Worm (Caenorhabditis elegans) whole organism, early embryonic: Measurements from ENCODE around the gene C06A6.2.

Experiments used
- ama-1 ChIP-seq: fragments of 150-350 bp; optimal IDR thresholded peaks from 2 replicates; lab custom pipeline; 2014
- sea-1 ChIP-seq: fragments of 200-800 bp; sonication (Bioruptor generic); conservative IDR thresholded peaks from 2 replicates; pipeline ENCODE4 v1.3.6; 2022; ENCODE audit warnings: missing genetic modification characterization, missing compliant biosample characterization
- tbx-11 ChIP-seq: fragments of 200-800 bp; sonication (Bioruptor generic); IDR thresholded peaks from 2 replicates; pipeline ENCODE4 v1.3.6; 2022; ENCODE audit warnings: missing genetic modification characterization, missing compliant biosample characterization

ce11 chrIV:7881166-7881565, 34.7 kb downstream of the C06A6.2 start:
- TF ChIP-seq ama-1: no peak
- no peak for TF ChIP-seq tbx-11 (GFP tag; lab: Robert Waterston, UW)
- TF ChIP-seq sea-1 (GFP tag; lab: Robert Waterston, UW): no peak
